Worm (Caenorhabditis elegans): ENCODE measurements around the gene drp-1.

The drp-1 gene

DNA sequence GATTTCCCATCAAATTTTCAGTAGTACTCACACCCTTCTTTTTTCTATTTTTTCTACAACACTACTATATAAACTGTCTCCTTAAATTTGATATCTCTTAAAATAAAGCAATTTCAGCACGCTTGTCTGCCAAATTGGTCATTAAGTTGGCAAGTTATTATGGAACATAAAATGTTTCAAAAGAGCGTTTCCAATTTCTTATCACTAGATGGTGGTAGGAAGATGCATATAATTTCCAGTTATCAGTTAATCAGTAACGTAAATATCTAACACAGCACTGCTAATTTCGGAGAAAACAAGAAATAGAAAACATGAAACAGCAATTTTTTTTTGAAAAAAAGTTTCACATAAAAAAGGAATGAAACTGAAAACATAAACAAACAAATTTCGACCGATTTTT, 7.3 kb upstream of the drp-1 start:
- TF ChIP-seq crh-2 (tag; optimal IDR thresholded peaks at IDR 0.05): no peak
- TF ChIP-seq fos-1 (tag; optimal IDR thresholded peaks at IDR 0.05): peak; percentile 4
- TF ChIP-seq nhr-6 (tag; optimal IDR thresholded peaks at IDR 0.05): no peak

DNA sequence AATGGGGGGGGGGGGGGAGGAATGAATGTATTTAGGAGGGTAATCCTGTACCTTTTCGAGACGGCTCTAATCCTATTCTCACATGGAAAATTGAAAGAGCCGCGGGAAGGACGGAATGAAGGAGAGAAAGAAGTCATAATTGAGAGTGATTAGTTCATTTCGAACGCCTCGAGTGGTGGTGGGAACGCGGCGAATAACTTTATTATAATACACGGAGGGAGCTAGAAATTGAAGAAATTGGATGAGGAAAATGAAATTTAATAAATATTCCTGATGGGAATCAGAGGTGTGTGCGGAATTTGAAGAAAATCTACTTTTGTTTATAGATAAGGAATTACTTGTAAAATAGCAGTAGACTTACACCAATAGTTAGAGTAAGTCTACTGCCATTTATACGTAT, 4.7 kb upstream of the drp-1 start:
- TF ChIP-seq gmeb-1 (tag; optimal IDR thresholded peaks at IDR 0.05) (no peak), ztf-4 (tag; optimal IDR thresholded peaks at IDR 0.05) (no peak), sma-3 (GFP tag; optimal IDR thresholded peaks at IDR 0.05) (no peak), mab-5 (tag; optimal IDR thresholded peaks at IDR 0.05) (no peak), nhr-6 (tag; optimal IDR thresholded peaks at IDR 0.05) (no peak), mbf-1 (tag; optimal IDR thresholded peaks at IDR 0.05) (no peak), sem-4 (tag; optimal IDR thresholded peaks at IDR 0.05) (no peak), ZK546.5 (tag; optimal IDR thresholded peaks at IDR 0.05) (no peak), lin-11 (tag; optimal IDR thresholded peaks at IDR 0.05) (no peak), elt-1 (tag; optimal IDR thresholded peaks at IDR 0.05) (no peak), unc-39 (tag; optimal IDR thresholded peaks at IDR 0.05) (no peak), nhr-237 (tag; optimal IDR thresholded peaks at IDR 0.05) (no peak)

DNA sequence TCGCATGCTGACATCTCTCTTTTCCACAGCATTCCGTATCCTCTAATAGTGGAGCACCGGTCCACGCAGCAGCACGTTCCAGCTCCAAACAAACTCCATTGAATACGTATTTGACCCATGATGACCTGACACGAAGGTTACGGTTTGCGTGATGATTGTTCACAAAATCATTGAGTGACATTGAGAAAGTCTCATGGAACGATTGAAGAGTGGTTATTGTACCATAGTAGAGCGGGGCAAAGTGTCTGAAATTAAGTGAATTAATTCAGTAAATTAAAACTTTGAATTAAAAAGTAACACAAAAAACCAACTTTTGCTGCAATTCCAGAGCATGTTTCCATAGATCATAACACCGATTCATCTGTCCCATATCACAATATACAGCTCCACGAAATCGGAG, 3.7 kb upstream of the drp-1 start:
- TF ChIP-seq F13H6.1 (tag; optimal IDR thresholded peaks at IDR 0.05) (no peak), R02D3.7 (tag; optimal IDR thresholded peaks at IDR 0.05) (no peak), mab-5 (tag; optimal IDR thresholded peaks at IDR 0.05) (no peak), lin-13 (GFP tag; optimal IDR thresholded peaks at IDR 0.05) (no peak), elt-1 (tag; optimal IDR thresholded peaks at IDR 0.05) (no peak), ceh-16 (tag; optimal IDR thresholded peaks at IDR 0.05) (no peak), aly-2 (tag; optimal IDR thresholded peaks at IDR 0.05) (no peak), gmeb-1 (tag; optimal IDR thresholded peaks at IDR 0.05) (no peak), nhr-6 (tag; optimal IDR thresholded peaks at IDR 0.05) (no peak), unc-39 (tag; optimal IDR thresholded peaks at IDR 0.05) (no peak)

DNA sequence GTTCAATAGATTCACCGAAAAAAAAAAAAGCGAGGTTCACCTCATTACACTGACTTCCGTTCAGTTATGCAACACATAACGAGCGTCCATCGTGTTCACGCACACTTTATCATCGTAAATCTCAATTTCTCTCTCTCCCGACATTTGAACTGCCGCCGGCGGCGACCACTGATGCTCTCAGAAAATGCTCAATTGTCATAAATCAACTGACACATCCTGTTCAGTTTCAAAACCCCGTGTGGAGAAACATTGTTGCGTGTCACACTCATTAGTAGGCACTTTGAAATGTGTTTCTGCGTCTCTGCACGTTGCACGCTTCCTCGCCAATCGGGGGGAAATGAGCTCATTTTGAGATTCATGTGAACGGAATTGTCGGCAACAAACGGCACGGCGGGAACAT, 2.5 kb upstream of the drp-1 start:
- TF ChIP-seq nhr-237 (tag; optimal IDR thresholded peaks at IDR 0.05) (no peak), C34F6.9 (tag; optimal IDR thresholded peaks at IDR 0.05) (peak; percentile 10)

DNA sequence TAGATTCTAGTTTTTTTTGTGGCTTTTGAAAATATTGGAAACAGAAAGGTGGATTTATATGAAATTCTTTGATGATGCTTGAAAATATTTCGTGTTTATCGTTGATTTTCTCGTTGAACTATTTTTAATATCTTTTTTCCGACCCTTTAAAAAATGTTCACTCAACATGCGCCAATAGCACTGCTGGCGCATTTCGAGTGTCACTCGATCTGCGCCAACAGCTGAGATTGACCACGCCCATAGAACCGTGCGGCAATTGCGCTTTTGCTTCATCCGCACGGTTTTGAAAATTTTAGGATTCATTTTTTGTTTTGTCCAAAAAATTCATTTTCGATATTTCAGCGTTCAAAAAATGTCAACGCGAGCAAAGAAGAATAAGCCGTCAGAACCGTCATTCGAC, 3.0 kb downstream of the drp-1 start, which contains the start of gene tebp-2:
tebp-2 (plus strand) TSS at position 343 of the 400 bp plus-strand sequence.
- no peak for TF ChIP-seq crh-2 (tag; optimal IDR thresholded peaks at IDR 0.05)
- no peak for TF ChIP-seq blmp-1 (tag; optimal IDR thresholded peaks at IDR 0.05; ENCODE audit: insufficient read depth)
- TF ChIP-seq egl-27 (tag; optimal IDR thresholded peaks at IDR 0.05): no peak
- no peak for TF ChIP-seq nhr-6 (tag; optimal IDR thresholded peaks at IDR 0.05)
- TF ChIP-seq nhr-21 (tag; optimal IDR thresholded peaks at IDR 0.05): no peak
- TF ChIP-seq ceh-82 (tag; optimal IDR thresholded peaks at IDR 0.05): no peak
- no peak for TF ChIP-seq nhr-77 (tag; optimal IDR thresholded peaks at IDR 0.05)
- TF ChIP-seq ztf-1 (GFP tag; conservative IDR thresholded peaks at IDR 0.05): no peak
- no peak for TF ChIP-seq Y55F3AM.14 (GFP tag; optimal IDR thresholded peaks at IDR 0.05)
- no peak for TF ChIP-seq skn-1 (tag; optimal IDR thresholded peaks at IDR 0.05)
- no peak for TF ChIP-seq sem-4 (tag; optimal IDR thresholded peaks at IDR 0.05)
- TF ChIP-seq lin-39 (tag; optimal IDR thresholded peaks at IDR 0.05): no peak

DNA sequence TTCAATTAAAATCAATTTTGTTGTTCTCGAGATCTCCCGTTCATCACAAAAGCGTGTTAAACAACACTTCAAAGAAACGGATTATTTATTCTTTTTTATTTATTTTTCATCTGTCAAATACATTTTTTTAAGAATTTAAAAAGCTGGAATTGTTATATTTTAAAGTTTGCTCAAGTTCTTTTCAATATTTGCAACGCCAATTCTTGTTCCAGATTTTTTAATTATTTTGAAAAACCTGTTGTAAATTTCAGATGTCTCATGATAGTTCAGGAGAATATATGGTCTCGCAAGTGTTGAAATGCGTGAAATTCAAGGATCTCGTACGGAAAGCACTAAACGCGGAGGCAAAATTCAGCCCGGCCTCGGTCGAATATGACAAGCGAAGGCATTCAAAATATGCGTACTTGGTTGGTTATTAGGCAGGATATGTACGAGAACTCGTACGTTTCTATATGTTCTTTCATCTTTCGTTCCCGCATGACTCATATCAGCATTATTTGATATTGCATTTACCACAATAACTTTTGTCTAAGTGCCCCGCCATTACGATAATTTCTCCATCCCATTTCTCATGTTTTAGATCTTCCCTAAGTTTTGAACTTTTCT, 6.4 kb downstream of the drp-1 start, which contains the start of gene cec-6:
cec-6 (plus strand) TSS at position 252 of the 606 bp plus-strand sequence.
- TF ChIP-seq aly-2 (tag; optimal IDR thresholded peaks at IDR 0.05) (no peak), ceh-16 (tag; optimal IDR thresholded peaks at IDR 0.05) (no peak), nhr-10 (tag; optimal IDR thresholded peaks at IDR 0.05) (no peak), skn-1 (tag; optimal IDR thresholded peaks at IDR 0.05) (no peak), lin-11 (tag; optimal IDR thresholded peaks at IDR 0.05) (no peak), ceh-82 (tag; optimal IDR thresholded peaks at IDR 0.05) (no peak), C34F6.9 (tag; optimal IDR thresholded peaks at IDR 0.05) (no peak), nhr-12 (tag; optimal IDR thresholded peaks at IDR 0.05) (no peak), ztf-1 (GFP tag; conservative IDR thresholded peaks at IDR 0.05) (no peak), blmp-1 (tag; optimal IDR thresholded peaks at IDR 0.05; ENCODE audit: insufficient read depth) (no peak)

Measured in whole organism, L2 larva.